Worm (Caenorhabditis elegans) whole organism, L4/young adult: ENCODE data around the gene col-154.

Experiments
- W03F9.2 ChIP-seq: fragments of 150-350 bp; optimal IDR thresholded peaks from 2 replicates; lab custom pipeline; 2014; ENCODE audit warnings: missing biosample characterization, missing genetic modification characterization
- dao-5 ChIP-seq: sonication (generic microtip); optimal IDR thresholded peaks from 2 replicates; lab custom pipeline; 2016; ENCODE audit warnings: missing genotype, missing genetic modification characterization, moderate library complexity, missing compliant biosample characterization
- him-1 ChIP-seq: sonication (generic microtip); optimal IDR thresholded peaks from 2 replicates; lab custom pipeline; 2016; ENCODE audit warnings: missing genotype, missing genetic modification reagents, missing genetic modification characterization, missing compliant biosample characterization

- TF ChIP-seq him-1 (no peak), W03F9.2 (no peak), dao-5 (tag; lab: Kevin White, UChicago) (no peak)
These were observed 21.6 kb upstream of the col-154 start for ce11 chrV:11363575-11363974.
